Fruit fly (Drosophila melanogaster) whole organism, embryonic: ENCODE measurements around the gene qtc.

ENCODE experiments used
- CG10366 ChIP-seq: fragments of 200-800 bp; sonication (Bioruptor generic); IDR thresholded peaks from 2 replicates; pipeline ENCODE4 v1.3.6; 2022; ENCODE audit warnings: missing biosample characterization, missing genetic modification characterization
- CG15073 ChIP-seq: fragments of 200-800 bp; sonication (Bioruptor generic); optimal IDR thresholded peaks from 2 replicates; lab custom pipeline; 2016; ENCODE audit warnings: missing biosample characterization, missing genetic modification characterization
- CG2712 ChIP-seq: fragments of 200-800 bp; optimal IDR thresholded peaks from 3 replicates; lab custom pipeline; 2019; ENCODE audit warnings: missing biosample characterization, mild to moderate bottlenecking, missing genetic modification characterization, moderate library complexity
- CG33213 ChIP-seq: fragments of 200-800 bp; sonication (Bioruptor generic); optimal IDR thresholded peaks from 3 replicates; lab custom pipeline; 2016; ENCODE audit warnings: missing biosample characterization, missing genetic modification characterization
- Dbx ChIP-seq: fragments of 200-800 bp; sonication (Bioruptor generic); IDR thresholded peaks from 3 replicates; pipeline ENCODE4 v1.3.6; 2022; ENCODE audit warnings: missing biosample characterization, missing genetic modification characterization
- Fer3 ChIP-seq: fragments of 200-800 bp; sonication (Bioruptor generic); optimal IDR thresholded peaks from 2 replicates; lab custom pipeline; 2018; ENCODE audit warnings: missing biosample characterization, mild to moderate bottlenecking, missing genetic modification characterization, moderate library complexity
- Sox100B ChIP-seq: fragments of 200-800 bp; sonication (Bioruptor generic); optimal IDR thresholded peaks from 3 replicates; lab custom pipeline; 2018; ENCODE audit warnings: missing biosample characterization, mild to moderate bottlenecking, missing genetic modification characterization
- chinmo ChIP-seq: fragments of 200-800 bp; sonication (Bioruptor generic); IDR thresholded peaks from 4 replicates; pipeline ENCODE4 v1.3.6; 2022; ENCODE audit warnings: missing biosample characterization, missing genetic modification characterization; ENCODE audit not compliant: partially characterized antibody
- h ChIP-seq: fragments of >200 bp; optimal IDR thresholded peaks from 2 replicates; lab custom pipeline; 2017
- lbe ChIP-seq: fragments of 200-800 bp; sonication (Bioruptor generic); optimal IDR thresholded peaks from 2 replicates; lab custom pipeline; 2016; ENCODE audit warnings: missing biosample characterization, mild to moderate bottlenecking, missing genetic modification characterization
- psq ChIP-seq: fragments of 200-800 bp; sonication (Bioruptor generic); optimal IDR thresholded peaks from 2 replicates; lab custom pipeline; 2017; ENCODE audit warnings: missing biosample characterization, missing genetic modification characterization
- unpg ChIP-seq: fragments of 200-800 bp; sonication (Bioruptor generic); optimal IDR thresholded peaks from 3 replicates; lab custom pipeline; 2018; ENCODE audit warnings: missing biosample characterization, mild to moderate bottlenecking, missing genetic modification characterization, moderate library complexity
- z ChIP-seq: fragments of 200-800 bp; sonication (Bioruptor generic); IDR thresholded peaks from 3 replicates; pipeline ENCODE4 v1.3.6; 2022; ENCODE audit warnings: missing biosample characterization, missing genetic modification characterization
- zen2 ChIP-seq: fragments of 200-800 bp; sonication (Bioruptor generic); IDR thresholded peaks from 3 replicates; pipeline ENCODE4 v1.3.6; 2022; ENCODE audit warnings: missing biosample characterization, missing genetic modification characterization; ENCODE audit not compliant: partially characterized antibody

- TF ChIP-seq CG2712 (tag; lab: Kevin White, UChicago): no peak
- no peak for TF ChIP-seq Dbx
- TF ChIP-seq lbe (GFP tag; lab: Kevin White, UChicago): no peak
- TF ChIP-seq CG10366: no peak
- TF ChIP-seq psq: no peak
- no peak for TF ChIP-seq zen2 (GFP tag; lab: Robert Waterston, UW)
- no peak for TF ChIP-seq CG15073 (GFP tag; lab: Kevin White, UChicago)
- TF ChIP-seq CG33213 (GFP tag; lab: Kevin White, UChicago): no peak
- TF ChIP-seq chinmo (GFP tag; lab: Robert Waterston, UW): no peak
- no peak for TF ChIP-seq Sox100B
- TF ChIP-seq z: no peak
- no peak for TF ChIP-seq h
- no peak for TF ChIP-seq unpg (GFP tag; lab: Kevin White, UChicago)
- no peak for TF ChIP-seq Fer3 (tag; lab: Kevin White, UChicago)
Measured at dm6 chr2L:5049974-5050373, 10.6 kb upstream of the qtc start.
